Worm (Caenorhabditis elegans) whole organism, early embryonic: ENCODE data around the gene cdc-25.2.

Experiments used
- ama-1 ChIP-seq: fragments of 150-350 bp; optimal IDR thresholded peaks from 2 replicates; lab custom pipeline; 2014
- hmbx-1 ChIP-seq: sonication (generic microtip); optimal IDR thresholded peaks from 2 replicates; lab custom pipeline; 2016; ENCODE audit warnings: mild to moderate bottlenecking, missing genetic modification characterization, missing compliant biosample characterization
- hmg-4 ChIP-seq: fragments of 200-800 bp; sonication (Bioruptor generic); optimal IDR thresholded peaks from 2 replicates; lab custom pipeline; 2018; ENCODE audit warnings: mild to moderate bottlenecking, missing genetic modification characterization, missing compliant biosample characterization
- pes-1 ChIP-seq: fragments of 200-800 bp; sonication (Bioruptor generic); IDR thresholded peaks from 2 replicates; pipeline ENCODE4 v1.3.6; 2022; ENCODE audit warnings: missing genetic modification reagents, missing genetic modification characterization, missing compliant biosample characterization

DNA sequence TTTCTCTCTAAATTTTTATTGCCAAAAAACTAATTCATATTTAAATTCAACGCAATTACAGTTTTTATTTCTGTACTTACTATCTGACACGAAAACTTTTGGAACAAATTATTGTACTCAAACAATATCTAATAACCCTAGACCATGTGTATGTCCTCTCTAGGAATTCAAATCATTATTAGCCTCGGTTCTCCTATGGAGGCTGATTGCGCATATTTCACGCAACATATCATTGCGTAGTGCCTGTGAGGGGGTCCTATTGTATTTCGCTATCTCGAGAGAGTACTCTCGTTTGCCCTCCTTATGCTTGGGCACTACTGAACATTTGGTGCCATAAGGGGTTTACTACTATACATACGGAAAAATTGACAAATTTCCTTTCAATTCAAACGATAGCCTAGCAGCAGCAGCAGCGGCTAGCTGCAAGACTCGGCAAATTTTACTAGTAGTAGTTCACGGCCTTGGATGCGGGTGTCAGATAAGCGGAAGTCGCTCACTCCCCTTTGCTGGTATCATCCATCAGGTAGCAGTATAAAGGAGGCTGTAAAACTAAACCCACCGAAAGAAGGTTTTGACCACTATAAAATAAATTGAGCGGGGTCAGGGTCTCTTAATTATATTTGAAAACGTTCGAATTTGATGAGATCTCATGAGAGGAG lies 11.8 kb downstream of the cdc-25.2 start:
- TF ChIP-seq hmg-4 (GFP tag; lab: Kevin White, UChicago) (peak; percentile 58), ama-1 (lab: Kevin White, UChicago) (no peak), hmbx-1 (no peak), pes-1 (GFP tag; lab: Robert Waterston, UW) (no peak)
